Fruit fly (Drosophila melanogaster): ENCODE results near the gene Ziz.

- TF ChIP-seq dsf (GFP tag; optimal IDR thresholded peaks at IDR 0.05; ENCODE audit: borderline replicate concordance) (no peak), dl (GFP tag; optimal IDR thresholded peaks at IDR 0.05; ENCODE audit: insufficient read depth in 1 of 2, partially characterized antibody in 2 of 2) (no peak), GATAd (GFP tag; optimal IDR thresholded peaks at IDR 0.05) (no peak), h (GFP tag; optimal IDR thresholded peaks at IDR 0.05) (no peak), foxo (GFP tag; optimal IDR thresholded peaks at IDR 0.05) (no peak), psq (GFP tag; optimal IDR thresholded peaks at IDR 0.05) (no peak), Jra (GFP tag; optimal IDR thresholded peaks at IDR 0.05) (no peak), Dif (GFP tag; optimal IDR thresholded peaks at IDR 0.05; ENCODE audit: partially characterized antibody) (no peak), OdsH (GFP tag; optimal IDR thresholded peaks at IDR 0.05) (no peak), Myc (optimal IDR thresholded peaks at IDR 0.05) (peak; percentile 48), usp (GFP tag; optimal IDR thresholded peaks at IDR 0.05) (no peak)
Measured at dm6 chr2L:7534024-7534423, 37.9 kb upstream of the Ziz start.
